Worm (Caenorhabditis elegans): ENCODE measurements around the gene kin-20.

ce11 chrX:15321791-15322190 lies 44.2 kb upstream of the kin-20 start:
- TF ChIP-seq tab-1 (GFP tag; IDR thresholded peaks at IDR 0.05) (no peak), flt-1 (GFP tag; IDR thresholded peaks at IDR 0.05) (no peak), ztf-29 (GFP tag; IDR thresholded peaks at IDR 0.05) (no peak), ref-1 (GFP tag; conservative IDR thresholded peaks at IDR 0.05) (no peak), cog-1 (tag; optimal IDR thresholded peaks at IDR 0.05) (no peak)
